Fruit fly (Drosophila melanogaster): Measurements from ENCODE around the gene CG6059.

The CG6059 gene

dm6 chr3R:27135692-27136641, 11.5 kb upstream of the CG6059 start (continued):
- TF ChIP-seq CG4360 (GFP tag; IDR thresholded peaks at IDR 0.05) (peak; percentile 60), slp2 (GFP tag; optimal IDR thresholded peaks at IDR 0.05) (peak; percentile 43), CG1647 (GFP tag; optimal IDR thresholded peaks at IDR 0.05) (peak; percentile 33), Bteb2 (GFP tag; optimal IDR thresholded peaks at IDR 0.05) (peak; percentile 58), CG7987 (GFP tag; optimal IDR thresholded peaks at IDR 0.05) (peak; percentile 80), YL-1 (GFP tag; optimal IDR thresholded peaks at IDR 0.05) (peak; percentile 62), eyg (GFP tag; optimal IDR thresholded peaks at IDR 0.05) (peak; percentile 46), kay (GFP tag; optimal IDR thresholded peaks at IDR 0.05) (peak; percentile 28), cato (GFP tag; optimal IDR thresholded peaks at IDR 0.05; ENCODE audit: borderline replicate concordance) (peak; percentile 46), Lhr (GFP tag; optimal IDR thresholded peaks at IDR 0.05) (peak; percentile 67), CG9797 (GFP tag; optimal IDR thresholded peaks at IDR 0.05) (peak; percentile 1), zfh2 (GFP tag; optimal IDR thresholded peaks at IDR 0.05) (no peak), slou (GFP tag; optimal IDR thresholded peaks at IDR 0.05) (peak; percentile 35), NC2β (GFP tag; optimal IDR thresholded peaks at IDR 0.05) (peak; percentile 86), Antp (GFP tag; optimal IDR thresholded peaks at IDR 0.05) (peak; percentile 24), CG3838 (GFP tag; optimal IDR thresholded peaks at IDR 0.05) (peak; percentile 54), CG33213 (GFP tag; optimal IDR thresholded peaks at IDR 0.05) (peak; percentile 82), CG11093 (GFP tag; IDR thresholded peaks at IDR 0.05) (peak; percentile 49; the same call in 1 of the 3 replicates), CG9932 (GFP tag; IDR thresholded peaks at IDR 0.05) (no peak), chn (GFP tag; optimal IDR thresholded peaks at IDR 0.05) (no peak), Eip74EF (GFP tag; optimal IDR thresholded peaks at IDR 0.05) (peak in 1 of 2 experiments; percentile 73), CG10654 (GFP tag; optimal IDR thresholded peaks at IDR 0.05) (peak; percentile 57), psq (GFP tag; optimal IDR thresholded peaks at IDR 0.05) (peak; percentile 40), schlank (tag; optimal IDR thresholded peaks at IDR 0.05) (peak; percentile 7), Optix (GFP tag; IDR thresholded peaks at IDR 0.05) (peak; percentile 50; the same call in 1 of the 3 replicates), Tbp (GFP tag; optimal IDR thresholded peaks at IDR 0.05) (no peak), Mad (GFP tag; optimal IDR thresholded peaks at IDR 0.05) (peak; percentile 37), CG8359 (GFP tag; optimal IDR thresholded peaks at IDR 0.05; ENCODE audit: borderline replicate concordance) (peak; percentile 69), Fer2 (tag; optimal IDR thresholded peaks at IDR 0.05) (no peak), sens (GFP tag) (peak; percentile 95), CkIIα-i1 (GFP tag; IDR thresholded peaks at IDR 0.05) (no peak), CHES-1-like (GFP tag; optimal IDR thresholded peaks at IDR 0.05) (peak; percentile 50), CG43689 (GFP tag; IDR thresholded peaks at IDR 0.05) (0 out of 2 replicates have a peak, but pooled peaks have one; percentile 38), klu (GFP tag; IDR thresholded peaks at IDR 0.05) (no peak), yki (optimal IDR thresholded peaks at IDR 0.05) (no peak), Kr (GFP tag; optimal IDR thresholded peaks at IDR 0.05) (peak; percentile 91), Camta (GFP tag; optimal IDR thresholded peaks at IDR 0.05) (peak; percentile 71), zfh1 (GFP tag; IDR thresholded peaks at IDR 0.05) (peak; percentile 84), CG10959 (GFP tag; IDR thresholded peaks at IDR 0.05) (peak; percentile 50; the same call in 1 of the 2 replicates), CG18599 (GFP tag; optimal IDR thresholded peaks at IDR 0.05) (peak; percentile 59), sim (GFP tag; IDR thresholded peaks at IDR 0.05) (peak; percentile 62; the same call in 1 of the 2 replicates), gem (tag; optimal IDR thresholded peaks at IDR 0.05) (peak; percentile 74), da (GFP tag; optimal IDR thresholded peaks at IDR 0.05) (no peak), Awh (GFP tag; IDR thresholded peaks at IDR 0.05) (peak; percentile 64), CG9876 (GFP tag; optimal IDR thresholded peaks at IDR 0.05) (peak; percentile 43), Nf-YB (GFP tag; optimal IDR thresholded peaks at IDR 0.05) (peak; percentile 51), CG6689 (GFP tag; IDR thresholded peaks at IDR 0.05) (peak; percentile 65; the same call in 1 of the 2 replicates), CG10543 (GFP tag; optimal IDR thresholded peaks at IDR 0.05) (peak; percentile 33), slbo (GFP tag; IDR thresholded peaks at IDR 0.05) (no peak)
